Worm (Caenorhabditis elegans): ENCODE measurements around the gene T10C6.7.

ce11 chrV:16042743-16043014 lies 11.2 kb upstream of the T10C6.7 start:
- TF ChIP-seq unc-55 (GFP tag; optimal IDR thresholded peaks at IDR 0.05) (no peak), nhr-232 (tag; optimal IDR thresholded peaks at IDR 0.05) (no peak), C08G9.2 (tag; optimal IDR thresholded peaks at IDR 0.05) (no peak), tbx-2 (tag; optimal IDR thresholded peaks at IDR 0.05) (no peak), hlh-6 (tag; optimal IDR thresholded peaks at IDR 0.05) (no peak), ceh-18 (tag; optimal IDR thresholded peaks at IDR 0.05) (no peak), rnt-1 (tag; optimal IDR thresholded peaks at IDR 0.05) (no peak)

Data from whole organism, late embryonic.